Worm (Caenorhabditis elegans) whole organism, young adult: ENCODE results near the gene gtf-2H2C.
A peak's percentile ranks its signal among the peaks of the same experiment; 100 is the strongest.

Experiments
- F23B12.7 ChIP-seq: sonication (generic microtip); optimal IDR thresholded peaks from 2 replicates; lab custom pipeline; 2017; ENCODE audit warnings: missing genetic modification characterization, mild to moderate bottlenecking, missing compliant biosample characterization, antibody characterized with exemption, moderate library complexity; ENCODE audit not compliant: insufficient read depth
- F33H1.4 ChIP-seq: fragments of 200-800 bp; sonication (Bioruptor generic); IDR thresholded peaks from 2 replicates; pipeline ENCODE4 v1.3.6; 2022; ENCODE audit warnings: missing genetic modification reagents, missing genetic modification characterization, missing compliant biosample characterization
- K12H6.12 ChIP-seq: fragments of 200-800 bp; sonication (Bioruptor generic); optimal IDR thresholded peaks from 2 replicates; lab custom pipeline; 2018; ENCODE audit warnings: mild to moderate bottlenecking, missing genetic modification characterization, missing compliant biosample characterization
- T07F8.4 ChIP-seq: sonication (generic microtip); optimal IDR thresholded peaks from 2 replicates; lab custom pipeline; 2016; ENCODE audit warnings: mild to moderate bottlenecking, missing genetic modification characterization, moderate library complexity, missing compliant biosample characterization
- Y53G8AR.9 ChIP-seq: fragments of 200-800 bp; sonication (Bioruptor generic); conservative IDR thresholded peaks from 2 replicates; pipeline ENCODE4 v1.3.6; 2022; ENCODE audit warnings: missing genetic modification reagents, missing genetic modification characterization, missing compliant biosample characterization
- Y79H2A.3 ChIP-seq: fragments of 200-800 bp; sonication (Bioruptor generic); conservative IDR thresholded peaks from 2 replicates; pipeline ENCODE4 v1.3.6; 2022; ENCODE audit warnings: missing genetic modification reagents, missing genetic modification characterization, missing compliant biosample characterization
- akir-1 ChIP-seq: fragments of 200-800 bp; sonication (Bioruptor generic); optimal IDR thresholded peaks from 2 replicates; lab custom pipeline; 2018; ENCODE audit warnings: mild to moderate bottlenecking, missing genetic modification characterization, moderate library complexity, missing compliant biosample characterization
- ama-1 ChIP-seq, 3 experiments: fragments of 150-350 bp in 1 of 3; sonication (generic microtip) in 2 of 3; optimal IDR thresholded peaks; 2 replicates each; lab custom pipeline; 2014 to 2018; ENCODE audit warnings: missing biosample characterization in 2 of 3, missing genetic modification characterization in 2 of 3, missing genetic modification reagents in 2 of 3
- aptf-3 ChIP-seq: fragments of 200-800 bp; sonication (Bioruptor generic); IDR thresholded peaks from 2 replicates; pipeline ENCODE4 v1.3.6; 2022; ENCODE audit warnings: missing genetic modification characterization, missing compliant biosample characterization
- atf-7 ChIP-seq: sonication (generic microtip); optimal IDR thresholded peaks from 2 replicates; lab custom pipeline; 2017; ENCODE audit warnings: mild to moderate bottlenecking, missing genetic modification characterization, missing compliant biosample characterization
- attf-6 ChIP-seq: fragments of 200-800 bp; sonication (Bioruptor generic); IDR thresholded peaks from 2 replicates; pipeline ENCODE4 v1.3.6; 2022; ENCODE audit warnings: missing genetic modification reagents, missing genetic modification characterization, missing compliant biosample characterization
- bed-1 ChIP-seq: fragments of 200-800 bp; sonication (Bioruptor generic); IDR thresholded peaks from 2 replicates; pipeline ENCODE4 v1.3.6; 2022; ENCODE audit warnings: missing genetic modification reagents, missing genetic modification characterization, missing compliant biosample characterization
- bed-2 ChIP-seq: fragments of 200-800 bp; sonication (Bioruptor generic); IDR thresholded peaks from 2 replicates; pipeline ENCODE4 v1.3.6; 2022; ENCODE audit warnings: missing genetic modification reagents, missing genetic modification characterization, missing compliant biosample characterization
- ceh-40 ChIP-seq: fragments of 200-800 bp; sonication (Bioruptor generic); IDR thresholded peaks from 2 replicates; pipeline ENCODE4 v1.3.6; 2022; ENCODE audit warnings: missing genetic modification characterization, missing compliant biosample characterization
- chd-7 ChIP-seq: sonication (generic microtip); optimal IDR thresholded peaks from 2 replicates; lab custom pipeline; 2016; ENCODE audit warnings: mild to moderate bottlenecking, missing genetic modification characterization, moderate library complexity, missing compliant biosample characterization
- dox-1 ChIP-seq: fragments of 200-800 bp; sonication (Bioruptor generic); IDR thresholded peaks from 2 replicates; pipeline ENCODE4 v1.3.6; 2022; ENCODE audit warnings: missing genetic modification reagents, missing genetic modification characterization, missing compliant biosample characterization
- dpl-1 ChIP-seq: fragments of 150-350 bp; optimal IDR thresholded peaks from 2 replicates; lab custom pipeline; 2014; ENCODE audit warnings: missing biosample characterization, missing genetic modification reagents, missing genetic modification characterization
- efl-1 ChIP-seq: fragments of 150-350 bp; optimal IDR thresholded peaks from 2 replicates; lab custom pipeline; 2014; ENCODE audit warnings: missing biosample characterization, missing genetic modification reagents, missing genetic modification characterization
- egl-18 ChIP-seq: fragments of 200-800 bp; sonication (Bioruptor generic); IDR thresholded peaks from 2 replicates; pipeline ENCODE4 v1.3.6; 2022; ENCODE audit warnings: missing genetic modification reagents, missing genetic modification characterization, missing compliant biosample characterization
- egl-44 ChIP-seq: fragments of 200-800 bp; sonication (Bioruptor generic); IDR thresholded peaks from 2 replicates; pipeline ENCODE4 v1.3.6; 2022; ENCODE audit warnings: missing genetic modification reagents, missing genetic modification characterization, missing compliant biosample characterization
- fkh-3 ChIP-seq: sonication (generic microtip); optimal IDR thresholded peaks from 2 replicates; lab custom pipeline; 2016; ENCODE audit warnings: mild to moderate bottlenecking, missing genetic modification characterization, missing compliant biosample characterization
- hmg-1.2 ChIP-seq: fragments of 200-800 bp; sonication (Bioruptor generic); IDR thresholded peaks from 2 replicates; pipeline ENCODE4 v1.3.6; 2022; ENCODE audit warnings: missing genetic modification reagents, missing genetic modification characterization, missing compliant biosample characterization
- lag-1 ChIP-seq: fragments of 200-800 bp; sonication (Bioruptor generic); IDR thresholded peaks from 2 replicates; pipeline ENCODE4 v1.3.6; 2022; ENCODE audit warnings: missing genetic modification reagents, missing genetic modification characterization, missing compliant biosample characterization
- lin-26 ChIP-seq: fragments of 200-800 bp; sonication (Bioruptor generic); IDR thresholded peaks from 2 replicates; pipeline ENCODE4 v1.3.6; 2022; ENCODE audit warnings: missing genetic modification reagents, missing genetic modification characterization, missing compliant biosample characterization
- lin-35 ChIP-seq, 3 experiments: fragments of 150-350 bp in 2 of 3; sonication (generic microtip) in 1 of 3; optimal IDR thresholded peaks; 2 replicates each; lab custom pipeline; 2014 to 2018; ENCODE audit warnings: missing biosample characterization in 3 of 3, missing genetic modification characterization in 3 of 3, missing genetic modification reagents in 3 of 3
- lin-54 ChIP-seq: fragments of 200-800 bp; sonication (Bioruptor generic); optimal IDR thresholded peaks from 2 replicates; lab custom pipeline; 2018; ENCODE audit warnings: mild to moderate bottlenecking, missing genetic modification characterization, missing compliant biosample characterization
- lsl-1 ChIP-seq: fragments of 200-800 bp; sonication (Bioruptor generic); optimal IDR thresholded peaks from 2 replicates; lab custom pipeline; 2018; ENCODE audit warnings: mild to moderate bottlenecking, missing genetic modification characterization, moderate library complexity, missing compliant biosample characterization
- lsy-27 ChIP-seq: sonication (generic microtip); optimal IDR thresholded peaks from 2 replicates; lab custom pipeline; 2017; ENCODE audit warnings: missing genetic modification characterization, mild to moderate bottlenecking, missing compliant biosample characterization, antibody characterized with exemption, missing genotype, borderline replicate concordance; ENCODE audit not compliant: insufficient read depth
- madf-10 ChIP-seq: sonication (generic microtip); optimal IDR thresholded peaks from 2 replicates; lab custom pipeline; 2016; ENCODE audit warnings: mild to moderate bottlenecking, missing genetic modification characterization, missing compliant biosample characterization
- madf-6 ChIP-seq: fragments of 200-800 bp; sonication (Bioruptor generic); IDR thresholded peaks from 2 replicates; pipeline ENCODE4 v1.3.6; 2022; ENCODE audit warnings: missing genetic modification reagents, missing genetic modification characterization, missing compliant biosample characterization
- madf-8 ChIP-seq: fragments of 200-800 bp; sonication (Bioruptor generic); conservative IDR thresholded peaks from 2 replicates; pipeline ENCODE4 v1.3.6; 2022; ENCODE audit warnings: missing genetic modification reagents, missing genetic modification characterization, missing compliant biosample characterization
- mcd-1 ChIP-seq: fragments of 200-800 bp; sonication (Bioruptor generic); IDR thresholded peaks from 2 replicates; pipeline ENCODE4 v1.3.6; 2022; ENCODE audit warnings: missing genetic modification reagents, missing genetic modification characterization, missing compliant biosample characterization
- mes-4 ChIP-seq: sonication (generic microtip); optimal IDR thresholded peaks from 2 replicates; lab custom pipeline; 2016; ENCODE audit warnings: missing genotype, missing genetic modification characterization, missing compliant biosample characterization
- mxl-1 ChIP-seq: sonication (generic microtip); optimal IDR thresholded peaks from 2 replicates; lab custom pipeline; 2016; ENCODE audit warnings: missing genetic modification characterization, missing compliant biosample characterization
- nfyb-1 ChIP-seq: fragments of 200-800 bp; sonication (Bioruptor generic); IDR thresholded peaks from 2 replicates; pipeline ENCODE4 v1.3.6; 2022; ENCODE audit warnings: missing genetic modification reagents, missing genetic modification characterization, missing compliant biosample characterization
- nhr-27 ChIP-seq: fragments of 200-800 bp; sonication (Bioruptor generic); optimal IDR thresholded peaks from 2 replicates; lab custom pipeline; 2018; ENCODE audit warnings: mild to moderate bottlenecking, missing genetic modification characterization, moderate library complexity, missing compliant biosample characterization
- nhr-90 ChIP-seq: sonication (generic microtip); optimal IDR thresholded peaks from 2 replicates; lab custom pipeline; 2016; ENCODE audit warnings: missing genotype, mild to moderate bottlenecking, missing genetic modification characterization, missing compliant biosample characterization
- rcor-1 ChIP-seq: fragments of 200-800 bp; sonication (Bioruptor generic); IDR thresholded peaks from 2 replicates; pipeline ENCODE4 v1.3.6; 2022; ENCODE audit warnings: missing genetic modification reagents, missing genetic modification characterization, missing compliant biosample characterization
- sdz-38 ChIP-seq: sonication (generic microtip); optimal IDR thresholded peaks from 2 replicates; lab custom pipeline; 2016; ENCODE audit warnings: missing genotype, missing genetic modification characterization, missing compliant biosample characterization
- snpc-1.3 ChIP-seq: sonication (generic microtip); optimal IDR thresholded peaks from 2 replicates; lab custom pipeline; 2017; ENCODE audit warnings: missing genetic modification characterization, mild to moderate bottlenecking, missing compliant biosample characterization, antibody characterized with exemption, moderate library complexity, missing genotype, missing genetic modification reagents; ENCODE audit not compliant: insufficient read depth
- snpc-4 ChIP-seq, 5 experiments: fragments of 150-350 bp in 1 of 5; sonication (generic microtip) in 4 of 5; optimal IDR thresholded peaks; 2 replicates each; lab custom pipeline; 2014 to 2018; ENCODE audit warnings: missing genetic modification characterization in 5 of 5, missing biosample characterization in 3 of 5, antibody characterized with exemption in 2 of 5, mild to moderate bottlenecking in 2 of 5, missing compliant biosample characterization in 2 of 5, missing genotype in 2 of 5, moderate library complexity in 2 of 5, missing genetic modification reagents in 1 of 5
- sptf-2 ChIP-seq: fragments of 200-800 bp; sonication (Bioruptor generic); optimal IDR thresholded peaks from 2 replicates; lab custom pipeline; 2018; ENCODE audit warnings: mild to moderate bottlenecking, missing genetic modification characterization, missing compliant biosample characterization
- ztf-22 ChIP-seq: fragments of 200-800 bp; sonication (Bioruptor generic); optimal IDR thresholded peaks from 2 replicates; lab custom pipeline; 2018; ENCODE audit warnings: mild to moderate bottlenecking, missing genetic modification characterization, moderate library complexity, missing compliant biosample characterization
- ztf-25 ChIP-seq: fragments of 200-800 bp; sonication (Bioruptor generic); IDR thresholded peaks from 2 replicates; pipeline ENCODE4 v1.3.6; 2022; ENCODE audit warnings: missing genetic modification reagents, missing genetic modification characterization, missing compliant biosample characterization
- ztf-6 ChIP-seq: fragments of 200-800 bp; sonication (Bioruptor generic); IDR thresholded peaks from 2 replicates; pipeline ENCODE4 v1.3.6; 2022; ENCODE audit warnings: missing genetic modification reagents, missing genetic modification characterization, missing compliant biosample characterization

gtf-2H2C gene

DNA sequence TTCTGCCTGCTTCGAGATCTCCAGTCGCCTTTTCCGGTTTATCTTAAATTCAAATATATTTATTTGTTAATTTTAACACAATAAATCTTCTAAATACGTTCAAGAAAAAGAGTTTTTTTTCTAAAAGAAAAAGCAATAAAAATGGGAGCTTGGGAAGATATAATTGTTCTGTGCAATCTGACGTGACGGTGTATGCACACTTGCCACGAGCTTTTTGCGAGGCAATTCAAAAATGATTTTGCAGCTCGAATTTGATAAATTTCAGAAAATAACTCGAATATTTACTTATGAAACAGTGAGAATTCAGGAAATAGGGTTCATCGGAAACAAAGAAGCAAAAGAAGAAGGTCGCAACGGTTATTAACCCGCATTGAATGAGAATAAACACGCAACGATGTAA is 2.5 kb upstream of the gtf-2H2C start:
- peak; percentile 12; the same call in 1 of the 2 replicates for TF ChIP-seq hmg-1.2
- no peak for TF ChIP-seq sptf-2 (GFP tag; lab: Kevin White, UChicago)
- TF ChIP-seq ama-1 (optimal IDR thresholded peaks at IDR 0.05; lab: Kevin White, UChicago), result no peak
- TF ChIP-seq ama-1 (GFP tag; optimal IDR thresholded peaks at IDR 0.05; lab: Kevin White, UChicago), result no peak
- peak in 1 of 3 experiments; percentile 54 for TF ChIP-seq lin-35 (GFP tag; optimal IDR thresholded peaks at IDR 0.05; lab: Kevin White, UChicago)
- 0 out of 2 replicates have a peak, but pooled peaks have one; percentile 18 for TF ChIP-seq F33H1.4
- TF ChIP-seq egl-18 (GFP tag; lab: Robert Waterston, UW), result no peak
- no peak for TF ChIP-seq lag-1
- peak; percentile 81 for TF ChIP-seq lin-54 (GFP tag; lab: Kevin White, UChicago)
- peak; percentile 57 for TF ChIP-seq dpl-1
- TF ChIP-seq madf-8 (GFP tag; lab: Robert Waterston, UW), result no peak
- TF ChIP-seq nfyb-1, result 0 out of 2 replicates have a peak, but pooled peaks have one; percentile 35
- TF ChIP-seq madf-6 (GFP tag; lab: Robert Waterston, UW), result peak; percentile 37; the same call in 1 of the 2 replicates
- TF ChIP-seq snpc-4 (GFP tag; optimal IDR thresholded peaks at IDR 0.05; lab: Kevin White, UChicago), result no peak
- TF ChIP-seq snpc-4 (tag; optimal IDR thresholded peaks at IDR 0.05; lab: Kevin White, UChicago), result peak in 1 of 4 experiments; percentile 6
- peak; percentile 42 for TF ChIP-seq lsl-1
- peak; percentile 66 for TF ChIP-seq efl-1 (GFP tag; lab: Kevin White, UChicago)
- TF ChIP-seq snpc-1.3 (tag; lab: Kevin White, UChicago), result no peak

DNA sequence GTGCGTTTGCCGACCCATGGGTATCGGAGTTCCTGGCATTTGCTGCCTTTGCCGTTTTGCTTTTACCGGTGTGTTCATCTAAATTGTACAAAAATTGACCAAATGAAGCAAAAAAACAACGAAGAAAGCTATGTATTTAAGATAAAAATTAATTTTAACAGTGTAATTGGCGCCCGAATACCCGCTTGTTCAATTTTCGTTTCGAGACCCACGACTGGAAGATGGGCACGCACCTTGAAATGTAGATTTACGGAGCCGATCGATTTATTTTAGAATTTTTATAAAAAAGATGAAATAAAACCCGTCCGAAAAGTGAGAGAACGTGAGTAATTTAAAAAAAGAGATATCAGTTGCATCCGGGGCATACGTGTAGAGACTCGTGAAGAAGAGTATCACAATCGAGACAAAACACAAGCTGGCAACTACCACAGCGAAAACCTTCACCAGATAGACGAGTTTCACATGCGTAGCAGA is 2.0 kb downstream of the gtf-2H2C start, which contains the start of gene hal-2:
Gene hal-2, minus strand, starts transcription at position 424 of the 474 bp plus-strand sequence.
- TF ChIP-seq aptf-3 (GFP tag; lab: Robert Waterston, UW) (no peak), hmg-1.2 (no peak), K12H6.12 (tag; lab: Kevin White, UChicago) (no peak), ceh-40 (GFP tag; lab: Robert Waterston, UW) (no peak), ztf-25 (GFP tag; lab: Robert Waterston, UW) (no peak), dox-1 (no peak), F33H1.4 (peak; percentile 73), ztf-22 (no peak), sdz-38 (tag; lab: Kevin White, UChicago) (no peak), madf-10 (tag; lab: Kevin White, UChicago) (no peak), lin-26 (GFP tag; lab: Robert Waterston, UW) (no peak), nhr-27 (tag; lab: Kevin White, UChicago) (no peak), chd-7 (no peak), madf-6 (GFP tag; lab: Robert Waterston, UW) (peak; percentile 33; the same call in 1 of the 2 replicates), lsy-27 (no peak), attf-6 (GFP tag; lab: Robert Waterston, UW) (no peak), mcd-1 (GFP tag; lab: Robert Waterston, UW) (no peak), mes-4 (tag; lab: Kevin White, UChicago) (no peak), madf-8 (GFP tag; lab: Robert Waterston, UW) (0 out of 2 replicates have a peak, but pooled peaks have one; percentile 7), dpl-1 (no peak), bed-2 (no peak), Y53G8AR.9 (GFP tag; lab: Robert Waterston, UW) (no peak), Y79H2A.3 (GFP tag; lab: Robert Waterston, UW) (no peak), F23B12.7 (tag; lab: Kevin White, UChicago) (no peak), ztf-6 (GFP tag; lab: Robert Waterston, UW) (no peak), nhr-90 (tag; lab: Kevin White, UChicago) (no peak), egl-44 (GFP tag; lab: Robert Waterston, UW) (no peak), akir-1 (GFP tag; lab: Kevin White, UChicago) (no peak), rcor-1 (GFP tag; lab: Robert Waterston, UW) (no peak), lin-35 (GFP tag; optimal IDR thresholded peaks at IDR 0.05; lab: Kevin White, UChicago) (no peak), lsl-1 (peak; percentile 36), bed-1 (GFP tag; lab: Robert Waterston, UW) (no peak), atf-7 (no peak), T07F8.4 (tag; lab: Kevin White, UChicago) (no peak), fkh-3 (tag; lab: Kevin White, UChicago) (no peak), efl-1 (GFP tag; lab: Kevin White, UChicago) (peak; percentile 71), mxl-1 (no peak)
